Worm (Caenorhabditis elegans) whole organism, L3 larva: Measurements from ENCODE around the gene F47D12.7.

Experiments used
- ceh-9 ChIP-seq: sonication (generic microtip); optimal IDR thresholded peaks from 2 replicates; lab custom pipeline; 2018; ENCODE audit warnings: missing biosample characterization, missing genetic modification characterization
- nhr-77 ChIP-seq: fragments of 150-350 bp; optimal IDR thresholded peaks from 2 replicates; lab custom pipeline; 2014; ENCODE audit warnings: missing biosample characterization, missing genetic modification characterization

ce11 chrIII:6268061-6268460 lies 27.8 kb downstream of the F47D12.7 start, which contains the start of gene srg-7:
- TF ChIP-seq ceh-9 (no peak), nhr-77 (tag; lab: Kevin White, UChicago) (no peak)
